Fruit fly (Drosophila melanogaster): ENCODE results near the gene wrm1.
A peak's percentile ranks its signal among the peaks of the same experiment; 100 is the strongest.

wrm1 gene

dm6 chr3L:7347984-7348631 is 13.1 kb upstream of the wrm1 start, which contains the start of the genes Srp19 and qm (continued):
- no peak for TF ChIP-seq twi (tag; optimal IDR thresholded peaks at IDR 0.05)
- TF ChIP-seq cato (GFP tag; optimal IDR thresholded peaks at IDR 0.05; ENCODE audit: borderline replicate concordance): peak; percentile 15
- peak; percentile 55 for TF ChIP-seq lab (GFP tag; optimal IDR thresholded peaks at IDR 0.05)
- no peak for TF ChIP-seq Awh (GFP tag; IDR thresholded peaks at IDR 0.05)
- TF ChIP-seq Hr39 (optimal IDR thresholded peaks at IDR 0.05): no peak
- TF ChIP-seq croc (GFP tag; conservative IDR thresholded peaks at IDR 0.05): no peak
- no peak for TF ChIP-seq HLH3B (GFP tag; IDR thresholded peaks at IDR 0.05)
- peak; percentile 34 for TF ChIP-seq Fer2 (tag; optimal IDR thresholded peaks at IDR 0.05)
- no peak for TF ChIP-seq CTCF (GFP tag; optimal IDR thresholded peaks at IDR 0.05)
- TF ChIP-seq tgo (GFP tag; IDR thresholded peaks at IDR 0.05): peak; percentile 28
- peak; percentile 61 for TF ChIP-seq maf-S (GFP tag; optimal IDR thresholded peaks at IDR 0.05)
- TF ChIP-seq CG11085 (GFP tag; IDR thresholded peaks at IDR 0.05): 0 out of 2 replicates have a peak, but pooled peaks have one; percentile 12
- TF ChIP-seq Ets65A (GFP tag): peak; percentile 97
- peak; percentile 60 for TF ChIP-seq Antp (GFP tag; optimal IDR thresholded peaks at IDR 0.05)
- no peak for TF ChIP-seq CG7271 (tag; optimal IDR thresholded peaks at IDR 0.05)
- 0 out of 2 replicates have a peak, but pooled peaks have one; percentile 2 for TF ChIP-seq H2.0 (GFP tag; IDR thresholded peaks at IDR 0.05)
- TF ChIP-seq CG13894 (tag; optimal IDR thresholded peaks at IDR 0.05): peak; percentile 45
- peak; percentile 38 for TF ChIP-seq CG12299 (tag; optimal IDR thresholded peaks at IDR 0.05)
- no peak for TF ChIP-seq CG33213 (GFP tag; optimal IDR thresholded peaks at IDR 0.05)
- TF ChIP-seq tap (tag; optimal IDR thresholded peaks at IDR 0.05): no peak
- TF ChIP-seq wdn (GFP tag; IDR thresholded peaks at IDR 0.05): peak; percentile 46; the same call in 1 of the 2 replicates
- TF ChIP-seq CG16779 (GFP tag; IDR thresholded peaks at IDR 0.05): peak; percentile 59; the same call in 1 of the 2 replicates
- peak; percentile 33 for TF ChIP-seq CG2678 (tag; optimal IDR thresholded peaks at IDR 0.05)
- TF ChIP-seq CG3163 (GFP tag; optimal IDR thresholded peaks at IDR 0.05): no peak
- TF ChIP-seq Tbp (GFP tag; optimal IDR thresholded peaks at IDR 0.05): no peak
- TF ChIP-seq CG15011 (GFP tag; optimal IDR thresholded peaks at IDR 0.05): no peak
- no peak for TF ChIP-seq NFAT (GFP tag; IDR thresholded peaks at IDR 0.05)
- peak; percentile 54 for TF ChIP-seq tna (GFP tag; IDR thresholded peaks at IDR 0.05; ENCODE audit: partially characterized antibody)
- peak; percentile 39 for TF ChIP-seq Nf-YB (GFP tag; optimal IDR thresholded peaks at IDR 0.05)
- peak; percentile 21; the same call in 1 of the 2 replicates for TF ChIP-seq esg (GFP tag; conservative IDR thresholded peaks at IDR 0.05)
- no peak for TF ChIP-seq CG4328 (GFP tag; optimal IDR thresholded peaks at IDR 0.05)
- no peak for TF ChIP-seq HHEX (GFP tag; optimal IDR thresholded peaks at IDR 0.05)
- TF ChIP-seq unpg (GFP tag; optimal IDR thresholded peaks at IDR 0.05): peak; percentile 42
- TF ChIP-seq CG18262 (tag; optimal IDR thresholded peaks at IDR 0.05): peak; percentile 45
- TF ChIP-seq CG17612 (GFP tag; IDR thresholded peaks at IDR 0.05): no peak
- TF ChIP-seq CG16815 (GFP tag; optimal IDR thresholded peaks at IDR 0.05): no peak
- TF ChIP-seq CG32772 (GFP tag; IDR thresholded peaks at IDR 0.05): peak; percentile 58
- no peak for TF ChIP-seq CG32767 (GFP tag; IDR thresholded peaks at IDR 0.05)
- TF ChIP-seq CG1233 (GFP tag; optimal IDR thresholded peaks at IDR 0.05): peak; percentile 39
- peak; percentile 30; the same call in 1 of the 2 replicates for TF ChIP-seq CG14667 (GFP tag; IDR thresholded peaks at IDR 0.05)
- no peak for TF ChIP-seq grn (GFP tag; optimal IDR thresholded peaks at IDR 0.05)
- peak; percentile 23 for TF ChIP-seq dmrt11E (tag; optimal IDR thresholded peaks at IDR 0.05)
- TF ChIP-seq CG7745 (tag; optimal IDR thresholded peaks at IDR 0.05): no peak
- no peak for TF ChIP-seq cad (GFP tag; optimal IDR thresholded peaks at IDR 0.05)
- TF ChIP-seq org-1 (GFP tag; optimal IDR thresholded peaks at IDR 0.05): no peak
- TF ChIP-seq mld (GFP tag; IDR thresholded peaks at IDR 0.05; ENCODE audit: partially characterized antibody): peak; percentile 59; the same call in 2 of the 3 replicates
- peak; percentile 36 for TF ChIP-seq CG18599 (GFP tag; optimal IDR thresholded peaks at IDR 0.05)
- TF ChIP-seq CG17568 (GFP tag; optimal IDR thresholded peaks at IDR 0.05): no peak
- TF ChIP-seq Rx (GFP tag; IDR thresholded peaks at IDR 0.05): no peak
- TF ChIP-seq CG7372 (GFP tag; IDR thresholded peaks at IDR 0.05): no peak
- peak; percentile 61 for TF ChIP-seq ems (GFP tag; optimal IDR thresholded peaks at IDR 0.05)

All from whole organism, embryonic.